Fruit fly (Drosophila melanogaster): ENCODE data around the gene hoe2.

- TF ChIP-seq CG7101 (tag; optimal IDR thresholded peaks at IDR 0.05) (no peak), Clk (GFP tag; optimal IDR thresholded peaks at IDR 0.05) (no peak), tj (GFP tag; optimal IDR thresholded peaks at IDR 0.05) (no peak), CG14711 (tag; optimal IDR thresholded peaks at IDR 0.05) (no peak), pad (GFP tag; optimal IDR thresholded peaks at IDR 0.05) (no peak), kay (GFP tag; ENCODE audit: borderline replicate concordance) (no peak), cic (GFP tag; optimal IDR thresholded peaks at IDR 0.05) (no peak), CG11617 (GFP tag; optimal IDR thresholded peaks at IDR 0.05) (no peak), toe (GFP tag; optimal IDR thresholded peaks at IDR 0.05) (no peak), ovo (GFP tag; optimal IDR thresholded peaks at IDR 0.05) (no peak), Mnt (GFP tag; optimal IDR thresholded peaks at IDR 0.05) (no peak), CG5204 (GFP tag; optimal IDR thresholded peaks at IDR 0.05) (no peak), CG7045 (GFP tag; optimal IDR thresholded peaks at IDR 0.05) (no peak)
Observed at dm6 chr2L:4905365-4906280, 30.6 kb downstream of the hoe2 start.
